Fruit fly (Drosophila melanogaster) whole organism, embryonic: ENCODE results near the gene vito.

Source experiments
- ATbp ChIP-seq: fragments of 200-800 bp; sonication (Bioruptor generic); optimal IDR thresholded peaks from 2 replicates; lab custom pipeline; 2017; ENCODE audit warnings: missing biosample characterization, mild to moderate bottlenecking, missing genetic modification characterization, missing genetic modification reagents
- Atf3 ChIP-seq: fragments of 200-800 bp; sonication (Bioruptor generic); optimal IDR thresholded peaks from 3 replicates; lab custom pipeline; 2016; ENCODE audit warnings: missing biosample characterization, missing genetic modification characterization
- BtbVII ChIP-seq: fragments of 200-800 bp; sonication (Bioruptor generic); optimal IDR thresholded peaks from 3 replicates; lab custom pipeline; 2017; ENCODE audit warnings: missing biosample characterization, mild to moderate bottlenecking, missing genetic modification characterization
- CG10321 ChIP-seq: fragments of 200-800 bp; sonication (Bioruptor generic); IDR thresholded peaks from 2 replicates; pipeline ENCODE4 v1.3.6; 2022; ENCODE audit warnings: missing biosample characterization, missing genetic modification characterization
- CG11093 ChIP-seq: fragments of 200-800 bp; sonication (Bioruptor generic); IDR thresholded peaks from 3 replicates; pipeline ENCODE4 v1.3.6; 2022; ENCODE audit warnings: missing biosample characterization, missing genetic modification characterization
- CG12391 ChIP-seq: fragments of 200-800 bp; sonication (Bioruptor generic); optimal IDR thresholded peaks from 3 replicates; lab custom pipeline; 2018; ENCODE audit warnings: missing biosample characterization, mild to moderate bottlenecking, missing genetic modification characterization, moderate library complexity
- CG13287 ChIP-seq: fragments of 200-800 bp; sonication (Bioruptor generic); IDR thresholded peaks from 2 replicates; pipeline ENCODE4 v1.3.6; 2022; ENCODE audit warnings: missing biosample characterization, missing genetic modification characterization; ENCODE audit not compliant: partially characterized antibody
- CG13894 ChIP-seq: fragments of 200-800 bp; sonication (Bioruptor generic); optimal IDR thresholded peaks from 3 replicates; lab custom pipeline; 2018; ENCODE audit warnings: missing biosample characterization, mild to moderate bottlenecking, missing genetic modification characterization, moderate library complexity
- CG14710 ChIP-seq: fragments of 200-800 bp; sonication (Bioruptor generic); optimal IDR thresholded peaks from 3 replicates; lab custom pipeline; 2019; ENCODE audit warnings: missing biosample characterization, mild to moderate bottlenecking, missing genetic modification characterization, moderate library complexity
- CG15269 ChIP-seq: fragments of 200-800 bp; sonication (Bioruptor generic); optimal IDR thresholded peaks from 2 replicates; lab custom pipeline; 2018; ENCODE audit warnings: missing biosample characterization, mild to moderate bottlenecking, missing genetic modification characterization, moderate library complexity
- CG1603 ChIP-seq: fragments of 200-800 bp; sonication (Bioruptor generic); optimal IDR thresholded peaks from 2 replicates; lab custom pipeline; 2019; ENCODE audit warnings: missing biosample characterization, mild to moderate bottlenecking, missing genetic modification characterization, moderate library complexity
- CG17186 ChIP-seq: fragments of 200-800 bp; sonication (Bioruptor generic); optimal IDR thresholded peaks from 3 replicates; lab custom pipeline; 2017; ENCODE audit warnings: missing biosample characterization, missing genetic modification reagents, missing genetic modification characterization
- CG2199 ChIP-seq: fragments of 200-800 bp; sonication (Bioruptor generic); IDR thresholded peaks from 3 replicates; pipeline ENCODE4 v1.3.6; 2022; ENCODE audit warnings: missing biosample characterization, missing genetic modification characterization
- CG33213 ChIP-seq: fragments of 200-800 bp; sonication (Bioruptor generic); optimal IDR thresholded peaks from 3 replicates; lab custom pipeline; 2016; ENCODE audit warnings: missing biosample characterization, missing genetic modification characterization
- CG3407 ChIP-seq: fragments of 200-800 bp; sonication (Bioruptor generic); optimal IDR thresholded peaks from 2 replicates; lab custom pipeline; 2018; ENCODE audit warnings: missing biosample characterization, mild to moderate bottlenecking, missing genetic modification characterization
- CG34376 ChIP-seq: fragments of 200-800 bp; sonication (Bioruptor generic); optimal IDR thresholded peaks from 2 replicates; lab custom pipeline; 2018; ENCODE audit warnings: missing biosample characterization, mild to moderate bottlenecking, missing genetic modification characterization
- CG34422 ChIP-seq: fragments of 200-800 bp; sonication (Bioruptor generic); IDR thresholded peaks from 3 replicates; pipeline ENCODE4 v1.3.6; 2022; ENCODE audit warnings: missing biosample characterization, missing genetic modification characterization
- CG3726 ChIP-seq: fragments of 200-800 bp; sonication (Bioruptor generic); IDR thresholded peaks from 3 replicates; pipeline ENCODE4, ENCODE4 v1.3.6; 2022; ENCODE audit warnings: missing biosample characterization, missing genetic modification characterization
- CG4360 ChIP-seq: fragments of 200-800 bp; sonication (Bioruptor generic); IDR thresholded peaks from 2 replicates; pipeline ENCODE4 v1.3.6; 2022; ENCODE audit warnings: missing biosample characterization, missing genetic modification characterization
- CG7372 ChIP-seq: fragments of 200-800 bp; sonication (Bioruptor generic); IDR thresholded peaks from 2 replicates; pipeline ENCODE4 v1.3.6; 2022; ENCODE audit warnings: missing biosample characterization, missing genetic modification characterization
- CG7786 ChIP-seq: fragments of 200-800 bp; sonication (Bioruptor generic); optimal IDR thresholded peaks from 2 replicates; lab custom pipeline; 2016; ENCODE audit warnings: missing biosample characterization, missing genetic modification characterization
- CG8478 ChIP-seq: fragments of >200 bp; optimal IDR thresholded peaks from 2 replicates; lab custom pipeline; 2018
- CG9215 ChIP-seq: fragments of 200-800 bp; sonication (Bioruptor generic); IDR thresholded peaks from 2 replicates; pipeline ENCODE4 v1.3.6; 2022; ENCODE audit warnings: missing biosample characterization, missing genetic modification characterization
- CG9727 ChIP-seq: fragments of 200-800 bp; sonication (Bioruptor generic); optimal IDR thresholded peaks from 3 replicates; lab custom pipeline; 2017; ENCODE audit warnings: missing biosample characterization, mild to moderate bottlenecking, missing genetic modification characterization
- Dip3 ChIP-seq: fragments of 200-800 bp; sonication (Bioruptor generic); optimal IDR thresholded peaks from 3 replicates; lab custom pipeline; 2016; ENCODE audit warnings: missing biosample characterization, missing genetic modification characterization
- Elba2 ChIP-seq: fragments of 200-800 bp; sonication (Bioruptor generic); optimal IDR thresholded peaks from 3 replicates; lab custom pipeline; 2016; ENCODE audit warnings: missing biosample characterization, missing genetic modification characterization
- HLH3B ChIP-seq: fragments of 200-800 bp; sonication (Bioruptor generic); IDR thresholded peaks from 2 replicates; pipeline ENCODE4 v1.3.6; 2022; ENCODE audit warnings: missing biosample characterization, missing genetic modification characterization
- Lhr ChIP-seq: fragments of 200-800 bp; sonication (Bioruptor generic); optimal IDR thresholded peaks from 3 replicates; lab custom pipeline; 2017; ENCODE audit warnings: mild to moderate bottlenecking, missing biosample characterization, missing genetic modification reagents, missing genetic modification characterization
- Meics ChIP-seq: fragments of 200-800 bp; sonication (Bioruptor generic); optimal IDR thresholded peaks from 2 replicates; lab custom pipeline; 2017; ENCODE audit warnings: missing biosample characterization, mild to moderate bottlenecking, missing genetic modification characterization
- Myb ChIP-seq: fragments of 200-800 bp; sonication (Bioruptor generic); optimal IDR thresholded peaks from 2 replicates; lab custom pipeline; 2016; ENCODE audit warnings: missing biosample characterization, missing genetic modification characterization
- NK7.1 ChIP-seq: fragments of 200-800 bp; sonication (Bioruptor generic); optimal IDR thresholded peaks from 3 replicates; lab custom pipeline; 2016; ENCODE audit warnings: missing biosample characterization, missing genetic modification characterization
- Nf-YB ChIP-seq: fragments of 200-800 bp; sonication (Bioruptor generic); optimal IDR thresholded peaks from 3 replicates; lab custom pipeline; 2019; ENCODE audit warnings: missing biosample characterization, mild to moderate bottlenecking, missing genetic modification characterization, moderate library complexity
- Sry-β ChIP-seq: fragments of 200-800 bp; sonication (Bioruptor generic); optimal IDR thresholded peaks from 2 replicates; lab custom pipeline; 2018; ENCODE audit warnings: missing biosample characterization, mild to moderate bottlenecking, missing genetic modification characterization, moderate library complexity
- Ssrp ChIP-seq: fragments of 200-800 bp; sonication (Bioruptor generic); optimal IDR thresholded peaks from 2 replicates; lab custom pipeline; 2018; ENCODE audit warnings: missing biosample characterization, mild to moderate bottlenecking, missing genetic modification characterization, moderate library complexity
- ase ChIP-seq: fragments of 200-800 bp; sonication (Bioruptor generic); IDR thresholded peaks from 3 replicates; pipeline ENCODE4 v1.3.6; 2022; ENCODE audit warnings: missing biosample characterization, missing genetic modification characterization
- dysf ChIP-seq: fragments of 200-800 bp; sonication (Bioruptor generic); IDR thresholded peaks from 3 replicates; pipeline ENCODE4 v1.3.6; 2022; ENCODE audit warnings: missing biosample characterization, missing genetic modification characterization
- emc ChIP-seq: fragments of 200-800 bp; sonication (Bioruptor generic); optimal IDR thresholded peaks from 2 replicates; lab custom pipeline; 2016; ENCODE audit warnings: missing biosample characterization, missing genetic modification characterization
- en ChIP-seq: fragments of 200-800 bp; sonication (Bioruptor generic); optimal IDR thresholded peaks from 2 replicates; lab custom pipeline; 2016; ENCODE audit warnings: missing biosample characterization, missing genetic modification characterization
- eve ChIP-seq, 2 experiments: fragments of >200 bp; optimal IDR thresholded peaks; 2 replicates each; lab custom pipeline; 2017; ENCODE audit warnings: missing biosample characterization in 2 of 2, missing genetic modification characterization in 2 of 2
- ftz-f1 ChIP-seq: fragments of 200-800 bp; sonication (Bioruptor generic); optimal IDR thresholded peaks from 2 replicates; lab custom pipeline; 2016; ENCODE audit warnings: missing biosample characterization, missing genetic modification characterization
- gro ChIP-seq: fragments of 200-800 bp; sonication (Bioruptor generic); optimal IDR thresholded peaks from 2 replicates; lab custom pipeline; 2016; ENCODE audit warnings: missing biosample characterization, missing genetic modification characterization
- lmd ChIP-seq: fragments of 200-800 bp; sonication (Bioruptor generic); IDR thresholded peaks from 2 replicates; pipeline ENCODE4 v1.3.6; 2022; ENCODE audit warnings: missing biosample characterization, missing genetic modification characterization
- p53 ChIP-seq: fragments of 200-800 bp; sonication (Bioruptor generic); optimal IDR thresholded peaks from 2 replicates; lab custom pipeline; 2016; ENCODE audit warnings: missing biosample characterization, missing genetic modification characterization
- pita ChIP-seq: fragments of 200-800 bp; sonication (Bioruptor generic); optimal IDR thresholded peaks from 2 replicates; lab custom pipeline; 2017; ENCODE audit warnings: missing biosample characterization, mild to moderate bottlenecking, missing genetic modification characterization
- pnt ChIP-seq: fragments of 200-800 bp; sonication (Bioruptor generic); optimal IDR thresholded peaks from 3 replicates; lab custom pipeline; 2016; ENCODE audit warnings: missing biosample characterization, missing genetic modification characterization
- pum ChIP-seq: fragments of 200-800 bp; sonication (Bioruptor generic); optimal IDR thresholded peaks from 2 replicates; lab custom pipeline; 2016; ENCODE audit warnings: missing biosample characterization, missing genetic modification characterization
- pzg ChIP-seq: fragments of 200-800 bp; sonication (Bioruptor generic); optimal IDR thresholded peaks from 3 replicates; lab custom pipeline; 2018; ENCODE audit warnings: missing biosample characterization, mild to moderate bottlenecking, missing genetic modification characterization, moderate library complexity
- rib ChIP-seq: fragments of 200-800 bp; sonication (Bioruptor generic); IDR thresholded peaks from 2 replicates; pipeline ENCODE4 v1.3.6; 2022; ENCODE audit warnings: missing biosample characterization, missing genetic modification characterization
- sens ChIP-seq: fragments of 200-800 bp; sonication (Bioruptor generic); peaks from one replicate; lab custom pipeline; 2016; ENCODE audit warnings: missing biosample characterization, missing genetic modification characterization
- sr ChIP-seq: fragments of 200-800 bp; sonication (Bioruptor generic); IDR thresholded peaks from 3 replicates; pipeline ENCODE4 v1.3.6; 2022; ENCODE audit warnings: missing biosample characterization, missing genetic modification characterization
- stwl ChIP-seq: fragments of 200-800 bp; sonication (Bioruptor generic); optimal IDR thresholded peaks from 3 replicates; lab custom pipeline; 2018; ENCODE audit warnings: missing biosample characterization, mild to moderate bottlenecking, missing genetic modification characterization, moderate library complexity
- tgo ChIP-seq: fragments of 200-800 bp; sonication (Bioruptor generic); IDR thresholded peaks from 3 replicates; pipeline ENCODE4 v1.3.6; 2022; ENCODE audit warnings: missing biosample characterization, missing genetic modification characterization
- zen2 ChIP-seq: fragments of 200-800 bp; sonication (Bioruptor generic); IDR thresholded peaks from 3 replicates; pipeline ENCODE4 v1.3.6; 2022; ENCODE audit warnings: missing biosample characterization, missing genetic modification characterization; ENCODE audit not compliant: partially characterized antibody

vito gene

DNA sequence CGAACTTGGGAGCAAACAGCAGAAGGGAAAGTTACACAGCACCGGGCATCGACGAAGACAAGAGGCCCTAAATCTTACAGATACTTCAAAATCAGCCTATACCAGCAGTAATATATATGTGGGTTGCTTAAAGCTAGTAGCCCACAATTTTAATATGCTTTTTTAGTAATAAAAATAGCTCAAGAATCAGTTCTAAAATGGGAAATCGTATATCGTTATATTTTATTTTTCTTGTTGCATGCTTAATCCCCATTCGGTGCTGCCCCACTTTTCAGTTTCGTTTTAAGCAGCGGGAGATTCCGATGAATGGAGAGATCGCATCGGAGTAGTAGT lies 30.9 kb upstream of the vito start (continued):
- no peak for TF ChIP-seq rib (GFP tag; lab: Robert Waterston, UW)
- TF ChIP-seq pita, result no peak
- 0 out of 2 replicates have a peak, but pooled peaks have one; percentile 16 for TF ChIP-seq HLH3B (GFP tag; lab: Robert Waterston, UW)
- TF ChIP-seq sr (GFP tag; lab: Robert Waterston, UW), result no peak
- no peak for TF ChIP-seq ftz-f1 (GFP tag; lab: Kevin White, UChicago)
- TF ChIP-seq pum, result no peak
- no peak for TF ChIP-seq gro (GFP tag; lab: Kevin White, UChicago)
- peak; percentile 33 for TF ChIP-seq CG15269 (tag; lab: Kevin White, UChicago)
- TF ChIP-seq Atf3 (GFP tag; lab: Kevin White, UChicago), result no peak
- no peak for TF ChIP-seq Myb (GFP tag; lab: Kevin White, UChicago)
- TF ChIP-seq en (GFP tag; lab: Kevin White, UChicago), result no peak
- peak; percentile 34 for TF ChIP-seq Dip3
- TF ChIP-seq CG7372 (GFP tag; lab: Robert Waterston, UW), result no peak
- TF ChIP-seq eve (GFP tag; optimal IDR thresholded peaks at IDR 0.05; lab: Kevin White, UChicago), result no peak
- peak; percentile 40 for TF ChIP-seq BtbVII (GFP tag; lab: Kevin White, UChicago)
- TF ChIP-seq CG3726 (GFP tag; lab: Robert Waterston, UW), result no peak
- no peak for TF ChIP-seq CG17186 (GFP tag; lab: Kevin White, UChicago)
- peak; percentile 26 for TF ChIP-seq ATbp (GFP tag; lab: Kevin White, UChicago)
- TF ChIP-seq dysf (GFP tag; lab: Robert Waterston, UW), result peak; percentile 57; the same call in 2 of the 3 replicates
- peak; percentile 25 for TF ChIP-seq Meics (GFP tag; lab: Kevin White, UChicago)
- no peak for TF ChIP-seq stwl
- TF ChIP-seq CG34376 (GFP tag; lab: Kevin White, UChicago), result no peak
- no peak for TF ChIP-seq Sry-β (GFP tag; lab: Kevin White, UChicago)
- TF ChIP-seq Ssrp, result no peak
- no peak for TF ChIP-seq lmd (GFP tag; lab: Robert Waterston, UW)
- no peak for TF ChIP-seq CG11093 (GFP tag; lab: Robert Waterston, UW)
- TF ChIP-seq NK7.1 (GFP tag; lab: Kevin White, UChicago), result no peak
- TF ChIP-seq pnt, result no peak
- no peak for TF ChIP-seq Nf-YB (GFP tag; lab: Kevin White, UChicago)
- TF ChIP-seq CG13287 (GFP tag; lab: Robert Waterston, UW), result no peak
- TF ChIP-seq p53 (GFP tag; lab: Kevin White, UChicago), result no peak
- TF ChIP-seq zen2 (GFP tag; lab: Robert Waterston, UW), result no peak
- peak; percentile 14 for TF ChIP-seq CG9727
- TF ChIP-seq CG2199 (GFP tag; lab: Robert Waterston, UW), result no peak
- no peak for TF ChIP-seq CG8478 (lab: Kevin White, UChicago)
- no peak for TF ChIP-seq CG7786 (GFP tag; lab: Kevin White, UChicago)
- TF ChIP-seq CG3407 (GFP tag; lab: Kevin White, UChicago), result no peak
- no peak for TF ChIP-seq CG1603 (tag; lab: Kevin White, UChicago)
- TF ChIP-seq CG13894, result no peak
- TF ChIP-seq CG4360 (GFP tag; lab: Robert Waterston, UW), result no peak
- no peak for TF ChIP-seq ase (GFP tag; lab: Robert Waterston, UW)
- TF ChIP-seq sens (GFP tag; lab: Kevin White, UChicago), result peak; percentile 62
- TF ChIP-seq CG34422, result no peak
- peak; percentile 35; the same call in 1 of the 3 replicates for TF ChIP-seq tgo (GFP tag; lab: Robert Waterston, UW)
- no peak for TF ChIP-seq CG33213 (GFP tag; lab: Kevin White, UChicago)
- no peak for TF ChIP-seq CG10321 (GFP tag; lab: Robert Waterston, UW)
- no peak for TF ChIP-seq CG14710
- no peak for TF ChIP-seq Elba2 (GFP tag; lab: Kevin White, UChicago)
- TF ChIP-seq CG12391 (tag; lab: Kevin White, UChicago), result peak; percentile 28
- no peak for TF ChIP-seq emc
- peak; percentile 23; the same call in 1 of the 2 replicates for TF ChIP-seq CG9215
- no peak for TF ChIP-seq Lhr (GFP tag; lab: Kevin White, UChicago)
- no peak for TF ChIP-seq pzg (GFP tag; lab: Kevin White, UChicago)
